Worm (Caenorhabditis elegans) whole organism, midembryonic: Measurements from ENCODE around the gene dmsr-12.

Experiments used
- cog-1 ChIP-seq: sonication (generic microtip); optimal IDR thresholded peaks from 2 replicates; lab custom pipeline; 2016; ENCODE audit warnings: missing genetic modification characterization, missing compliant biosample characterization
- flt-1 ChIP-seq: fragments of 200-800 bp; sonication (Bioruptor generic); IDR thresholded peaks from 2 replicates; pipeline ENCODE4 v1.3.6; 2022; ENCODE audit warnings: missing genetic modification characterization, missing compliant biosample characterization
- med-1 ChIP-seq: sonication (generic microtip); optimal IDR thresholded peaks from 2 replicates; lab custom pipeline; 2017; ENCODE audit warnings: missing genetic modification characterization, mild to moderate bottlenecking, missing compliant biosample characterization, antibody characterized with exemption, missing genetic modification reagents; ENCODE audit not compliant: insufficient read depth
- ref-1 ChIP-seq: fragments of 200-800 bp; sonication (Bioruptor generic); conservative IDR thresholded peaks from 2 replicates; pipeline ENCODE4 v1.3.6; 2022; ENCODE audit warnings: missing genetic modification reagents, missing genetic modification characterization, missing compliant biosample characterization

- no peak for TF ChIP-seq ref-1 (GFP tag; lab: Robert Waterston, UW)
- no peak for TF ChIP-seq med-1 (GFP tag; lab: Kevin White, UChicago)
- TF ChIP-seq cog-1 (tag; lab: Kevin White, UChicago): no peak
- no peak for TF ChIP-seq flt-1 (GFP tag; lab: Robert Waterston, UW)
Observed at ce11 chrV:6830075-6830474, 23.8 kb upstream of the dmsr-12 start.
